Worm (Caenorhabditis elegans) whole organism, mixed stage, embryonic: ENCODE measurements around the gene math-34.

Source experiments
- cnd-1 ChIP-seq: fragments of 200-800 bp; sonication (Bioruptor generic); optimal IDR thresholded peaks from 2 replicates; lab custom pipeline; 2018; ENCODE audit warnings: mild to moderate bottlenecking, missing genetic modification characterization, missing compliant biosample characterization
- drap-1 ChIP-seq: fragments of 200-800 bp; sonication (Bioruptor generic); optimal IDR thresholded peaks from 3 replicates; lab custom pipeline; 2018; ENCODE audit warnings: mild to moderate bottlenecking, missing genetic modification characterization, missing compliant biosample characterization
- elt-1 ChIP-seq: sonication (generic microtip); optimal IDR thresholded peaks from 2 replicates; lab custom pipeline; 2017; ENCODE audit warnings: missing genetic modification characterization, mild to moderate bottlenecking, missing compliant biosample characterization, antibody characterized with exemption, moderate library complexity, borderline replicate concordance; ENCODE audit not compliant: insufficient read depth
- lin-13 ChIP-seq: fragments of 150-350 bp; optimal IDR thresholded peaks from 2 replicates; lab custom pipeline; 2014; ENCODE audit warnings: missing biosample characterization, missing genetic modification characterization
- lin-32 ChIP-seq: fragments of 200-800 bp; sonication (Bioruptor generic); optimal IDR thresholded peaks from 2 replicates; lab custom pipeline; 2018; ENCODE audit warnings: mild to moderate bottlenecking, missing genetic modification characterization, missing compliant biosample characterization
- lsy-2 ChIP-seq: fragments of 150-350 bp; optimal IDR thresholded peaks from 2 replicates; lab custom pipeline; 2014; ENCODE audit warnings: missing biosample characterization, missing genetic modification characterization
- mab-5 ChIP-seq: fragments of 150-350 bp; optimal IDR thresholded peaks from 2 replicates; lab custom pipeline; 2014; ENCODE audit warnings: missing biosample characterization, missing genetic modification characterization
- nhr-237 ChIP-seq: fragments of 150-350 bp; optimal IDR thresholded peaks from 2 replicates; lab custom pipeline; 2014; ENCODE audit warnings: missing biosample characterization, missing genetic modification characterization
- nhr-76 ChIP-seq: sonication (generic microtip); optimal IDR thresholded peaks from 2 replicates; lab custom pipeline; 2017; ENCODE audit warnings: missing biosample characterization, missing genetic modification characterization
- sem-2 ChIP-seq: fragments of 200-800 bp; sonication (Bioruptor generic); optimal IDR thresholded peaks from 2 replicates; lab custom pipeline; 2018; ENCODE audit warnings: mild to moderate bottlenecking, missing genetic modification characterization, missing compliant biosample characterization
- unc-39 ChIP-seq: fragments of 150-350 bp; optimal IDR thresholded peaks from 2 replicates; lab custom pipeline; 2014; ENCODE audit warnings: missing biosample characterization, missing genetic modification characterization
- unc-62 ChIP-seq: fragments of 150-350 bp; optimal IDR thresholded peaks from 2 replicates; lab custom pipeline; 2014; ENCODE audit warnings: missing biosample characterization, missing genetic modification reagents, missing genetic modification characterization
- ztf-11 ChIP-seq: fragments of 150-350 bp; optimal IDR thresholded peaks from 2 replicates; lab custom pipeline; 2014; ENCODE audit warnings: missing biosample characterization, missing genetic modification characterization

DNA sequence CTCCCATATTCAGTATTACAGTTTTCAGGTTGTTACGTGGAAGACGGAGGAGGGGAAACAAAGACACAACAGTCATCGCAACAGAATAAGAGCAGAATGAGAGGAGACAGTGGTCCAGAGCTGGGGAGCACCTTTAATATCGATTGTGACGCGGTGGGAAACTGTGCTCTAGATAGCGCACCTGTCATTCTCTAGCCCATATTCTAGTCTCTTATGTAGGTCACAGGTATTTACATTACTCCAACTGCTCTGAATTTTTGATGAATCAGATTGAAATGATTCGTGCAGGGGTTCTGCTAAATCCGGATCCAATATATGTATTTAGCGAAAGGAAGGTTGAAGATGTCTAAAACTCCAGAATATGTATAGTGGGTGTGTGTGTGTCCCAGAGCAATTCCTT, 13.5 kb downstream of the math-34 start, which contains the start of gene fbxb-41:
- no peak for TF ChIP-seq lsy-2 (tag; lab: Kevin White, UChicago)
- no peak for TF ChIP-seq drap-1 (GFP tag; lab: Kevin White, UChicago)
- no peak for TF ChIP-seq nhr-76 (tag; lab: Kevin White, UChicago)
- TF ChIP-seq unc-62 (GFP tag; lab: Kevin White, UChicago) = no peak
- no peak for TF ChIP-seq mab-5 (tag; lab: Kevin White, UChicago)
- TF ChIP-seq lin-13 (tag; lab: Kevin White, UChicago) = no peak
- no peak for TF ChIP-seq ztf-11
- no peak for TF ChIP-seq unc-39 (tag; lab: Kevin White, UChicago)
- no peak for TF ChIP-seq cnd-1 (tag; lab: Kevin White, UChicago)
- no peak for TF ChIP-seq sem-2 (GFP tag; lab: Kevin White, UChicago)
- TF ChIP-seq elt-1 (tag; lab: Kevin White, UChicago) = no peak
- TF ChIP-seq nhr-237 (tag; lab: Kevin White, UChicago) = no peak
- TF ChIP-seq lin-32 (GFP tag; lab: Kevin White, UChicago) = no peak
